Fruit fly (Drosophila melanogaster): Measurements from ENCODE around the gene PKD.

- TF ChIP-seq psq (GFP tag; optimal IDR thresholded peaks at IDR 0.05) (no peak), dmrt93B (GFP tag; optimal IDR thresholded peaks at IDR 0.05) (no peak), tai (GFP tag; optimal IDR thresholded peaks at IDR 0.05) (no peak), Dfd (GFP tag; optimal IDR thresholded peaks at IDR 0.05) (no peak), OdsH (GFP tag; optimal IDR thresholded peaks at IDR 0.05) (no peak), woc (GFP tag; optimal IDR thresholded peaks at IDR 0.05) (no peak), Abd-B (GFP tag; optimal IDR thresholded peaks at IDR 0.05) (no peak), h (GFP tag; optimal IDR thresholded peaks at IDR 0.05) (no peak), sage (GFP tag; optimal IDR thresholded peaks at IDR 0.05) (no peak), pan (optimal IDR thresholded peaks at IDR 0.05) (no peak)
Measured at dm6 chr3R:18361694-18362093, 47.5 kb upstream of the PKD start, which contains the start of gene hmw.
